Fruit fly (Drosophila melanogaster) whole organism, prepupa: Measurements from ENCODE around the gene CG42818.

ENCODE experiments used
- CG11294 ChIP-seq: fragments of 200-800 bp; sonication (Bioruptor generic); IDR thresholded peaks from 2 replicates; pipeline ENCODE4 v1.3.6; 2022; ENCODE audit warnings: missing biosample characterization, missing genetic modification characterization
- CG11902 ChIP-seq: fragments of 200-800 bp; sonication (Bioruptor generic); optimal IDR thresholded peaks from 3 replicates; lab custom pipeline; 2016; ENCODE audit warnings: missing biosample characterization, missing genetic modification characterization
- CG15336 ChIP-seq: fragments of 200-800 bp; sonication (Bioruptor generic); IDR thresholded peaks from 2 replicates; pipeline ENCODE4 v1.3.6; 2022; ENCODE audit warnings: missing biosample characterization, missing genetic modification characterization
- CG1621 ChIP-seq: fragments of 200-800 bp; sonication (Bioruptor generic); optimal IDR thresholded peaks from 3 replicates; lab custom pipeline; 2018; ENCODE audit warnings: missing biosample characterization, mild to moderate bottlenecking, missing genetic modification characterization
- CG16779 ChIP-seq: fragments of 200-800 bp; sonication (Bioruptor generic); optimal IDR thresholded peaks from 3 replicates; lab custom pipeline; 2017; ENCODE audit warnings: missing biosample characterization, mild to moderate bottlenecking, missing genetic modification characterization
- CG3032 ChIP-seq: fragments of 200-800 bp; optimal IDR thresholded peaks from 2 replicates; lab custom pipeline; 2019; ENCODE audit warnings: missing biosample characterization, mild to moderate bottlenecking, missing genetic modification characterization, moderate library complexity
- CG31627 ChIP-seq: fragments of 200-800 bp; sonication (Bioruptor generic); optimal IDR thresholded peaks from 3 replicates; lab custom pipeline; 2016; ENCODE audit warnings: missing biosample characterization, missing genetic modification characterization
- CG32006 ChIP-seq: fragments of 200-800 bp; sonication (Bioruptor generic); optimal IDR thresholded peaks from 3 replicates; lab custom pipeline; 2017; ENCODE audit warnings: missing biosample characterization, mild to moderate bottlenecking, missing genetic modification characterization
- CG34406 ChIP-seq: fragments of 200-800 bp; sonication (Bioruptor generic); optimal IDR thresholded peaks from 3 replicates; lab custom pipeline; 2016; ENCODE audit warnings: missing biosample characterization, missing genetic modification characterization
- CG3919 ChIP-seq: fragments of 200-800 bp; sonication (Bioruptor generic); optimal IDR thresholded peaks from 3 replicates; lab custom pipeline; 2016; ENCODE audit warnings: missing biosample characterization, missing genetic modification characterization
- CG4318 ChIP-seq: fragments of 200-800 bp; sonication (Bioruptor generic); optimal IDR thresholded peaks from 3 replicates; lab custom pipeline; 2017; ENCODE audit warnings: missing biosample characterization, mild to moderate bottlenecking, missing genetic modification characterization
- CG6163 ChIP-seq: fragments of 200-800 bp; sonication (Bioruptor generic); IDR thresholded peaks from 3 replicates; pipeline ENCODE4 v1.3.6; 2022; ENCODE audit warnings: missing biosample characterization, missing genetic modification characterization
- CG6276 ChIP-seq: fragments of 200-800 bp; sonication (Bioruptor generic); optimal IDR thresholded peaks from 2 replicates; lab custom pipeline; 2017; ENCODE audit warnings: missing biosample characterization, mild to moderate bottlenecking, missing genetic modification characterization
- CG6792 ChIP-seq: fragments of 200-800 bp; sonication (Bioruptor generic); optimal IDR thresholded peaks from 3 replicates; lab custom pipeline; 2016; ENCODE audit warnings: missing biosample characterization, missing genetic modification characterization
- CG6854 ChIP-seq: fragments of 200-800 bp; sonication (Bioruptor generic); optimal IDR thresholded peaks from 2 replicates; lab custom pipeline; 2017; ENCODE audit warnings: missing biosample characterization, mild to moderate bottlenecking, missing genetic modification characterization
- CG7368 ChIP-seq: fragments of 200-800 bp; sonication (Bioruptor generic); optimal IDR thresholded peaks from 3 replicates; lab custom pipeline; 2016; ENCODE audit warnings: missing biosample characterization, missing genetic modification characterization
- CG8119 ChIP-seq: fragments of 200-800 bp; sonication (Bioruptor generic); IDR thresholded peaks from 3 replicates; pipeline ENCODE4 v1.3.6; 2022; ENCODE audit warnings: missing biosample characterization, missing genetic modification characterization
- CG8319 ChIP-seq: fragments of 200-800 bp; sonication (Bioruptor generic); optimal IDR thresholded peaks from 3 replicates; lab custom pipeline; 2016; ENCODE audit warnings: missing biosample characterization, missing genetic modification characterization
- CG8632 ChIP-seq: fragments of 200-800 bp; sonication (Bioruptor generic); optimal IDR thresholded peaks from 3 replicates; lab custom pipeline; 2016; ENCODE audit warnings: missing biosample characterization, missing genetic modification characterization
- CG9139 ChIP-seq: fragments of 200-800 bp; sonication (Bioruptor generic); optimal IDR thresholded peaks from 3 replicates; lab custom pipeline; 2017; ENCODE audit warnings: missing biosample characterization, mild to moderate bottlenecking, missing genetic modification characterization
- Eip75B ChIP-seq: fragments of 200-800 bp; sonication (Bioruptor generic); optimal IDR thresholded peaks from 3 replicates; lab custom pipeline; 2016; ENCODE audit warnings: missing biosample characterization, missing genetic modification characterization
- Eip78C ChIP-seq: fragments of 200-800 bp; sonication (Bioruptor generic); peaks from one replicate; lab custom pipeline; 2016; ENCODE audit warnings: missing biosample characterization, missing genetic modification characterization
- Ets21C ChIP-seq: fragments of 200-800 bp; sonication (Bioruptor generic); optimal IDR thresholded peaks from 3 replicates; lab custom pipeline; 2016; ENCODE audit warnings: missing biosample characterization, missing genetic modification characterization
- Ets96B ChIP-seq: fragments of 200-800 bp; optimal IDR thresholded peaks from 2 replicates; lab custom pipeline; 2019; ENCODE audit warnings: missing biosample characterization, mild to moderate bottlenecking, missing genetic modification characterization, moderate library complexity
- Gug ChIP-seq: fragments of 200-800 bp; sonication (Bioruptor generic); IDR thresholded peaks from 2 replicates; pipeline ENCODE4 v1.3.6; 2022; ENCODE audit warnings: missing biosample characterization, missing genetic modification characterization
- Hr38 ChIP-seq: sonication (Bioruptor generic); optimal IDR thresholded peaks from 2 replicates; lab custom pipeline; 2016; ENCODE audit warnings: missing biosample characterization, missing genetic modification characterization
- Hr4 ChIP-seq: fragments of 200-800 bp; sonication (Bioruptor generic); optimal IDR thresholded peaks from 3 replicates; lab custom pipeline; 2016; ENCODE audit warnings: missing biosample characterization, missing genetic modification characterization
- Met ChIP-seq: fragments of 200-800 bp; sonication (Bioruptor generic); optimal IDR thresholded peaks from 3 replicates; lab custom pipeline; 2016; ENCODE audit warnings: missing biosample characterization, missing genetic modification characterization
- Smox ChIP-seq: fragments of 200-800 bp; sonication (Bioruptor generic); optimal IDR thresholded peaks from 3 replicates; lab custom pipeline; 2016; ENCODE audit warnings: missing biosample characterization, missing genetic modification characterization
- Sox102F ChIP-seq: fragments of 200-800 bp; sonication (Bioruptor generic); optimal IDR thresholded peaks from 2 replicates; lab custom pipeline; 2016; ENCODE audit warnings: missing biosample characterization, mild to moderate bottlenecking, missing genetic modification characterization
- Sox14 ChIP-seq: fragments of 200-800 bp; sonication (Bioruptor generic); optimal IDR thresholded peaks from 3 replicates; lab custom pipeline; 2016; ENCODE audit warnings: missing biosample characterization, missing genetic modification characterization
- Sox15 ChIP-seq: fragments of 200-800 bp; sonication (Bioruptor generic); optimal IDR thresholded peaks from 3 replicates; lab custom pipeline; 2016; ENCODE audit warnings: missing biosample characterization, missing genetic modification characterization
- achi ChIP-seq: fragments of 200-800 bp; sonication (Bioruptor generic); optimal IDR thresholded peaks from 3 replicates; lab custom pipeline; 2016; ENCODE audit warnings: missing biosample characterization, missing genetic modification characterization
- cyc ChIP-seq: fragments of 200-800 bp; sonication (Bioruptor generic); optimal IDR thresholded peaks from 3 replicates; lab custom pipeline; 2016; ENCODE audit warnings: missing biosample characterization, missing genetic modification characterization
- dac ChIP-seq: fragments of 200-800 bp; sonication (Bioruptor generic); optimal IDR thresholded peaks from 2 replicates; lab custom pipeline; 2017; ENCODE audit warnings: missing biosample characterization, mild to moderate bottlenecking, missing genetic modification characterization
- eg ChIP-seq: fragments of 200-800 bp; sonication (Bioruptor generic); IDR thresholded peaks from 3 replicates; pipeline ENCODE4 v1.3.6; 2022; ENCODE audit warnings: missing biosample characterization, missing genetic modification characterization
- fd59A ChIP-seq: fragments of 200-800 bp; sonication (Bioruptor generic); optimal IDR thresholded peaks from 2 replicates; lab custom pipeline; 2017; ENCODE audit warnings: missing biosample characterization, mild to moderate bottlenecking, missing genetic modification characterization, missing genetic modification reagents
- fd85E ChIP-seq: fragments of 200-800 bp; sonication (Bioruptor generic); optimal IDR thresholded peaks from 3 replicates; lab custom pipeline; 2016; ENCODE audit warnings: missing biosample characterization, missing genetic modification characterization
- fkh ChIP-seq: fragments of 200-800 bp; sonication (Bioruptor generic); optimal IDR thresholded peaks from 3 replicates; lab custom pipeline; 2017; ENCODE audit warnings: missing biosample characterization, mild to moderate bottlenecking, missing genetic modification characterization, moderate library complexity
- lz ChIP-seq: fragments of 200-800 bp; sonication (Bioruptor generic); optimal IDR thresholded peaks from 3 replicates; lab custom pipeline; 2016; ENCODE audit warnings: missing biosample characterization, missing genetic modification characterization
- pdm3 ChIP-seq: fragments of 200-800 bp; sonication (Bioruptor generic); optimal IDR thresholded peaks from 3 replicates; lab custom pipeline; 2016; ENCODE audit warnings: missing biosample characterization, missing genetic modification characterization
- spab ChIP-seq: fragments of 200-800 bp; sonication (Bioruptor generic); optimal IDR thresholded peaks from 2 replicates; lab custom pipeline; 2017; ENCODE audit warnings: missing biosample characterization, mild to moderate bottlenecking, missing genetic modification characterization, missing genetic modification reagents
- ss ChIP-seq, 2 experiments: fragments of 200-800 bp; sonication (Bioruptor generic); optimal IDR thresholded peaks; 2 replicates in 1 of 2; 3 replicates in 1 of 2; lab custom pipeline; 2017 to 2018; ENCODE audit warnings: mild to moderate bottlenecking in 2 of 2, missing biosample characterization in 2 of 2, missing genetic modification characterization in 2 of 2, moderate library complexity in 1 of 2
- svp ChIP-seq: fragments of 200-800 bp; sonication (Bioruptor generic); peaks from one replicate; lab custom pipeline; 2016; ENCODE audit warnings: missing biosample characterization, missing genetic modification characterization
- topi ChIP-seq: fragments of 200-800 bp; sonication (Bioruptor generic); optimal IDR thresholded peaks from 3 replicates; lab custom pipeline; 2016; ENCODE audit warnings: missing biosample characterization, missing genetic modification characterization
- vri ChIP-seq: fragments of 200-800 bp; sonication (Bioruptor generic); optimal IDR thresholded peaks from 3 replicates; lab custom pipeline; 2016; ENCODE audit warnings: missing biosample characterization, mild to moderate bottlenecking, missing genetic modification characterization

CG42818 gene

DNA sequence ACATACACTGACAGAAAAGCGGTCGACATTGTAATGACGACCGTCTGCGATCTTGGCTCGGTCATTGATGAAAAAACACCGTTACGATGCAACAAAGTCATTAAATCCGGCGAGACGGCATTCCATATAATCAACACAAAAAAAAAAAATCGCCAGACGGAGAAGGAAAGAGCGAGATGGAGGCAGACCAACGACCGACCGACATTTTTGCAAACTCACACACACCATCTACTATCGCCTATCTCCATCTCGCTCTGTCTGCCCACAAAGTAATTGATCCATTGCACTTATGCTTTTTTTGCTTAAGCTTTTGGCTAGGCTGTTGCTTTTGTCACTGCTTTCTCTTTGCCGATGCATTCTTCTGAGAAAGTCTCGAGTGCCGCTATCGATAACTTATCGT lies 32.4 kb downstream of the CG42818 start (continued):
- no peak for TF ChIP-seq achi (GFP tag; lab: Kevin White, UChicago)
- no peak for TF ChIP-seq Sox102F (GFP tag; lab: Kevin White, UChicago)
- no peak for TF ChIP-seq ss (GFP tag; optimal IDR thresholded peaks at IDR 0.05; lab: Kevin White, UChicago)
- no peak for TF ChIP-seq Eip78C
- no peak for TF ChIP-seq Gug (GFP tag; lab: Robert Waterston, UW)
- peak; percentile 40; the same call in 1 of the 3 replicates for TF ChIP-seq CG6163
- no peak for TF ChIP-seq CG11902 (GFP tag; lab: Kevin White, UChicago)

dm6 chr2L:16275177-16275808 lies 33.6 kb downstream of the CG42818 start:
- TF ChIP-seq vri (GFP tag; lab: Kevin White, UChicago) (no peak), CG8319 (GFP tag; lab: Kevin White, UChicago) (no peak), fkh (GFP tag; lab: Kevin White, UChicago) (no peak), Sox102F (GFP tag; lab: Kevin White, UChicago) (no peak), CG32006 (no peak), Hr4 (GFP tag; lab: Kevin White, UChicago) (no peak), CG6276 (GFP tag; lab: Kevin White, UChicago) (no peak), CG1621 (no peak)
- TF ChIP-seq, all 60 proteins: peak for 0

DNA sequence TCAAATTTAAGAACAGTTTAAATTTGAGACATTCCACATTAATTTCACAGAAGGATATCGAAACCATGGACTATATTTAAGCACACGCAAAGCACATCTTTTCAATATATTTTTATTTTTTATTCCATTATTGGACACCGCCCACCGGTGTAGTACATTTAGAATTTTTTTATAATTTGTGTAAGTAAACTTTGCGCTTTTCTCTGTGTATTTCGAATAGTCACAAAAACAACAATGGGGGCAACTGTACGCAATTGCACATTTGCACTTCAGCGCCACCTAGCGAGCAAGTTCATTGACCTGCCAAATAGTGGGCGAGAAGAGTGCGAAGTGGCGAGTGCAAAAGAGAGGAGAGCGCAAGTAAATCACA lies 34.1 kb downstream of the CG42818 start:
- TF ChIP-seq Met (GFP tag; lab: Kevin White, UChicago) (peak; percentile 47), dac (peak; percentile 72), CG1621 (peak; percentile 28), svp (GFP tag; lab: Kevin White, UChicago) (peak; percentile 80), CG31627 (GFP tag; lab: Kevin White, UChicago) (peak; percentile 10), CG16779 (tag; lab: Kevin White, UChicago) (peak; percentile 36), fd85E (GFP tag; lab: Kevin White, UChicago) (no peak), CG11902 (GFP tag; lab: Kevin White, UChicago) (no peak), Smox (GFP tag; lab: Kevin White, UChicago) (no peak), CG6163 (peak; percentile 83), achi (GFP tag; lab: Kevin White, UChicago) (peak; percentile 43), CG7368 (GFP tag; lab: Kevin White, UChicago) (no peak), CG34406 (GFP tag; lab: Kevin White, UChicago) (peak; percentile 39), CG8632 (peak; percentile 18), Ets21C (GFP tag; lab: Kevin White, UChicago) (no peak), CG11294 (peak; percentile 59), CG8319 (GFP tag; lab: Kevin White, UChicago) (no peak), spab (GFP tag; lab: Kevin White, UChicago) (peak; percentile 23), vri (GFP tag; lab: Kevin White, UChicago) (no peak), Sox102F (GFP tag; lab: Kevin White, UChicago) (peak; percentile 49), CG32006 (peak; percentile 89), CG3919 (GFP tag; lab: Kevin White, UChicago) (peak; percentile 27), fkh (GFP tag; lab: Kevin White, UChicago) (no peak), CG3032 (peak; percentile 15), pdm3 (GFP tag; lab: Kevin White, UChicago) (peak; percentile 48), cyc (GFP tag; lab: Kevin White, UChicago) (peak; percentile 11), Ets96B (tag; lab: Kevin White, UChicago) (peak; percentile 62), eg (peak; percentile 83), CG6854 (GFP tag; lab: Kevin White, UChicago) (no peak), Eip78C (peak; percentile 86), ss (GFP tag; optimal IDR thresholded peaks at IDR 0.05; lab: Kevin White, UChicago) (no peak), CG8119 (GFP tag; lab: Robert Waterston, UW) (peak; percentile 81; the same call in 2 of the 3 replicates), topi (GFP tag; lab: Kevin White, UChicago) (peak; percentile 52), Hr38 (no peak), Eip75B (GFP tag; lab: Kevin White, UChicago) (peak; percentile 47), Sox15 (GFP tag; lab: Kevin White, UChicago) (no peak), lz (GFP tag; lab: Kevin White, UChicago) (peak; percentile 30), CG15336 (GFP tag; lab: Robert Waterston, UW) (peak; percentile 79), Hr4 (GFP tag; lab: Kevin White, UChicago) (peak; percentile 90), CG4318 (peak; percentile 85), Sox14 (GFP tag; lab: Kevin White, UChicago) (peak; percentile 23), fd59A (no peak), CG9139 (no peak), CG6792 (GFP tag; lab: Kevin White, UChicago) (no peak)
